Fruit fly (Drosophila melanogaster): ENCODE data around the gene CG31710.

- TF ChIP-seq CG8478 (optimal IDR thresholded peaks at IDR 0.05) (no peak), CTCF (optimal IDR thresholded peaks at IDR 0.05) (no peak)
Measured at dm6 chr2L:9691230-9691629, 14.5 kb downstream of the CG31710 start.

All from S2 (cell line).